Worm (Caenorhabditis elegans) whole organism, early embryonic: ENCODE measurements around the gene pxn-2.

ENCODE experiments used
- F13C5.2 ChIP-seq: sonication (generic microtip); optimal IDR thresholded peaks from 2 replicates; lab custom pipeline; 2017; ENCODE audit warnings: mild to moderate bottlenecking, missing genetic modification characterization, inconsistent platforms, missing compliant biosample characterization
- ama-1 ChIP-seq: fragments of 150-350 bp; optimal IDR thresholded peaks from 2 replicates; lab custom pipeline; 2014
- ets-7 ChIP-seq: sonication (generic microtip); optimal IDR thresholded peaks from 2 replicates; lab custom pipeline; 2016; ENCODE audit warnings: missing genotype, missing genetic modification characterization, missing compliant biosample characterization
- flt-1 ChIP-seq: fragments of 200-800 bp; sonication (Bioruptor generic); IDR thresholded peaks from 2 replicates; pipeline ENCODE4 v1.3.6; 2022; ENCODE audit warnings: missing genetic modification characterization, missing compliant biosample characterization
- hmbx-1 ChIP-seq: sonication (generic microtip); optimal IDR thresholded peaks from 2 replicates; lab custom pipeline; 2016; ENCODE audit warnings: mild to moderate bottlenecking, missing genetic modification characterization, missing compliant biosample characterization
- hmg-4 ChIP-seq: fragments of 200-800 bp; sonication (Bioruptor generic); optimal IDR thresholded peaks from 2 replicates; lab custom pipeline; 2018; ENCODE audit warnings: mild to moderate bottlenecking, missing genetic modification characterization, missing compliant biosample characterization
- pes-1 ChIP-seq: fragments of 200-800 bp; sonication (Bioruptor generic); IDR thresholded peaks from 2 replicates; pipeline ENCODE4 v1.3.6; 2022; ENCODE audit warnings: missing genetic modification reagents, missing genetic modification characterization, missing compliant biosample characterization
- scrt-1 ChIP-seq: fragments of 200-800 bp; sonication (Bioruptor generic); IDR thresholded peaks from 2 replicates; pipeline ENCODE4 v1.3.6; 2022; ENCODE audit warnings: missing genetic modification characterization, missing compliant biosample characterization
- sea-1 ChIP-seq: fragments of 200-800 bp; sonication (Bioruptor generic); conservative IDR thresholded peaks from 2 replicates; pipeline ENCODE4 v1.3.6; 2022; ENCODE audit warnings: missing genetic modification characterization, missing compliant biosample characterization
- tbx-11 ChIP-seq: fragments of 200-800 bp; sonication (Bioruptor generic); IDR thresholded peaks from 2 replicates; pipeline ENCODE4 v1.3.6; 2022; ENCODE audit warnings: missing genetic modification characterization, missing compliant biosample characterization
- tbx-37 ChIP-seq: fragments of 200-800 bp; sonication (Bioruptor generic); conservative IDR thresholded peaks from 2 replicates; pipeline ENCODE4 v1.3.6; 2022; ENCODE audit warnings: missing genetic modification reagents, missing genetic modification characterization, missing compliant biosample characterization

- TF ChIP-seq ama-1 (lab: Kevin White, UChicago): no peak
- TF ChIP-seq tbx-37: no peak
- TF ChIP-seq tbx-11 (GFP tag; lab: Robert Waterston, UW): no peak
- no peak for TF ChIP-seq hmbx-1 (tag; lab: Kevin White, UChicago)
- no peak for TF ChIP-seq hmg-4 (GFP tag; lab: Kevin White, UChicago)
- no peak for TF ChIP-seq F13C5.2 (tag; lab: Kevin White, UChicago)
- no peak for TF ChIP-seq sea-1 (GFP tag; lab: Robert Waterston, UW)
- no peak for TF ChIP-seq scrt-1 (GFP tag; lab: Robert Waterston, UW)
- TF ChIP-seq ets-7: no peak
- TF ChIP-seq flt-1 (GFP tag; lab: Robert Waterston, UW): no peak
- TF ChIP-seq pes-1 (GFP tag; lab: Robert Waterston, UW): no peak
Measured at ce11 chrX:11008954-11009353, 29.9 kb upstream of the pxn-2 start, which contains the start of gene ttr-31.
